Fruit fly (Drosophila melanogaster): ENCODE data around the gene Nhe2.

Gene Nhe2

DNA sequence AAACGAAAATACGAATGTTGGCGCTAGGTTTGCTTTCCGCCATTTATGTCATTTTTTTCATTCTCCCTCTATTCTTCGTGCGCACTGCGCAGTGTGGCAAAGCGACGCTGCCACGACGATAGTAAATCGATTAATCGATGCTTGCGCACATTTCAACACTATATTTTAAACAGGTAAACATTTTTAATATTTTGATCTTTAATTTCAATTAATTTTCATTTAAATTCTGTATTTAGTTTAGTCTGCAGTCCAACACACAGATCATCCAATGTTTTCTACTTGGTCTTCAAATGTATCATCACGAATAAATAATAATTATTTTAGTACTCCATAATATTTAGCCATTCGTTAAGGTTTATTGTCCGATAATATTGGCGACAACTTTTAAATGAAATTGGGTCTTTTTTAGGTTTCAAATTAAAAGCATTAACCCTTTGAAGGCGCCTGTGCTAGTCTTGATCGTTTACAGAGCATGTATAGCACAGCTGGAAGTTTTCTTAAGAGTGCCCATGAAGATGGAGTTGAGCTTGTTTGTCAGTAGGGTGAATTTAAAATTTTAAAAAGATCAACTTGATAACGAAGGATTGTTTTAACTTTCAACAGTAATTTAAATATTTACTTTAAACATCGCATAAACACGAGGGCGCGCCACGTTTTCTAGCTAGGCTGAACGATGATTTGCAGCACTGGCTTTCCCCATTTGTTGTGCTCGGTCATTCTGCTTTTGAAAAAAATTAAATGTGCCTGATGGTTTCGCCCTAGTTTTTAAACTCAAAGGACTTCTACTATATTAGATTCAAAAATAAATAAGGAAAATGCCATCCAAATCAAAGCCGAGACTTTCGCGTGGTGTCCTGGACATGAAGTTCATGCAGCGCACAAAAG is 52.0 kb downstream of the Nhe2 start, which contains the start of the genes Mpp6 and E2f2:
Mpp6 (plus strand) TSS at position 133 of the 885 bp plus-strand sequence.
E2f2 (minus strand) TSS at position 594 of the 885 bp plus-strand sequence.
- TF ChIP-seq caup (GFP tag; optimal IDR thresholded peaks at IDR 0.05; ENCODE audit: severe bottlenecking) (no peak), CG11456 (GFP tag; IDR thresholded peaks at IDR 0.05) (peak; percentile 59; the same call in 2 of the 3 replicates), B-H1 (GFP tag; IDR thresholded peaks at IDR 0.05) (no peak), vnd (GFP tag; IDR thresholded peaks at IDR 0.05; ENCODE audit: partially characterized antibody) (peak; percentile 79), CG8765 (GFP tag; IDR thresholded peaks at IDR 0.05) (no peak), CG11504 (tag; optimal IDR thresholded peaks at IDR 0.05) (peak; percentile 18), B-H2 (GFP tag; optimal IDR thresholded peaks at IDR 0.05) (peak; percentile 61), CG1832 (GFP tag; optimal IDR thresholded peaks at IDR 0.05) (no peak), gt (GFP tag; IDR thresholded peaks at IDR 0.05) (no peak), CG10979 (tag; optimal IDR thresholded peaks at IDR 0.05) (no peak), dpn (GFP tag; optimal IDR thresholded peaks at IDR 0.05) (peak; percentile 27 to 45), CG17829 (tag; optimal IDR thresholded peaks at IDR 0.05) (peak; percentile 5), D (optimal IDR thresholded peaks at IDR 0.05) (no peak), D (GFP tag; optimal IDR thresholded peaks at IDR 0.05) (no peak), CG2202 (tag; optimal IDR thresholded peaks at IDR 0.05) (no peak), Xbp1 (GFP tag; optimal IDR thresholded peaks at IDR 0.05) (peak; percentile 22), yki (optimal IDR thresholded peaks at IDR 0.05) (no peak), Hmr (GFP tag; optimal IDR thresholded peaks at IDR 0.05) (peak; percentile 8), hth (optimal IDR thresholded peaks at IDR 0.05) (no peak), bab2 (GFP tag; optimal IDR thresholded peaks at IDR 0.05) (peak; percentile 18), so (GFP tag; IDR thresholded peaks at IDR 0.05) (no peak), CG1603 (tag; optimal IDR thresholded peaks at IDR 0.05) (peak; percentile 60), HmgD (GFP tag; optimal IDR thresholded peaks at IDR 0.05) (no peak), CG6689 (GFP tag; IDR thresholded peaks at IDR 0.05) (0 out of 2 replicates have a peak, but pooled peaks have one; percentile 20), ssp (GFP tag; IDR thresholded peaks at IDR 0.05) (no peak), pho (GFP tag; optimal IDR thresholded peaks at IDR 0.05) (peak; percentile 41), emc (GFP tag; optimal IDR thresholded peaks at IDR 0.05) (peak; percentile 9), CG12219 (GFP tag; optimal IDR thresholded peaks at IDR 0.05) (no peak), CG15696 (tag; optimal IDR thresholded peaks at IDR 0.05) (no peak), nmo (GFP tag; optimal IDR thresholded peaks at IDR 0.05) (peak; percentile 2), bbx (GFP tag; IDR thresholded peaks at IDR 0.05; ENCODE audit: partially characterized antibody) (peak; percentile 93), CG31365 (tag; optimal IDR thresholded peaks at IDR 0.05) (no peak), Taf1 (GFP tag; IDR thresholded peaks at IDR 0.05) (no peak), grn (GFP tag; optimal IDR thresholded peaks at IDR 0.05) (no peak), Trl (optimal IDR thresholded peaks at IDR 0.05) (no peak), Trl (GFP tag; optimal IDR thresholded peaks at IDR 0.05) (no peak), Nf-YA (GFP tag; IDR thresholded peaks at IDR 0.05) (no peak), ind (GFP tag; optimal IDR thresholded peaks at IDR 0.05) (peak; percentile 2), zen2 (GFP tag; IDR thresholded peaks at IDR 0.05; ENCODE audit: partially characterized antibody) (peak; percentile 83), Neu2 (GFP tag; optimal IDR thresholded peaks at IDR 0.05; ENCODE audit: borderline replicate concordance) (no peak), az2 (GFP tag; optimal IDR thresholded peaks at IDR 0.05) (no peak), Gug (GFP tag; IDR thresholded peaks at IDR 0.05) (peak; percentile 58; the same call in 2 of the 4 replicates), Hr39 (optimal IDR thresholded peaks at IDR 0.05) (no peak), esg (GFP tag; conservative IDR thresholded peaks at IDR 0.05) (no peak), ci (GFP tag; IDR thresholded peaks at IDR 0.05) (0 out of 3 replicates have a peak, but pooled peaks have one; percentile 12), gro (GFP tag; optimal IDR thresholded peaks at IDR 0.05) (peak; percentile 22), HHEX (GFP tag; optimal IDR thresholded peaks at IDR 0.05) (no peak), onecut (GFP tag; IDR thresholded peaks at IDR 0.05) (peak; percentile 50), Lpt (GFP tag; optimal IDR thresholded peaks at IDR 0.05) (no peak), CG18262 (tag; optimal IDR thresholded peaks at IDR 0.05) (no peak), Atf-2 (GFP tag; optimal IDR thresholded peaks at IDR 0.05) (no peak)

Data from whole organism, embryonic.